Fruit fly (Drosophila melanogaster): ENCODE results near the gene milt.

Gene milt

DNA sequence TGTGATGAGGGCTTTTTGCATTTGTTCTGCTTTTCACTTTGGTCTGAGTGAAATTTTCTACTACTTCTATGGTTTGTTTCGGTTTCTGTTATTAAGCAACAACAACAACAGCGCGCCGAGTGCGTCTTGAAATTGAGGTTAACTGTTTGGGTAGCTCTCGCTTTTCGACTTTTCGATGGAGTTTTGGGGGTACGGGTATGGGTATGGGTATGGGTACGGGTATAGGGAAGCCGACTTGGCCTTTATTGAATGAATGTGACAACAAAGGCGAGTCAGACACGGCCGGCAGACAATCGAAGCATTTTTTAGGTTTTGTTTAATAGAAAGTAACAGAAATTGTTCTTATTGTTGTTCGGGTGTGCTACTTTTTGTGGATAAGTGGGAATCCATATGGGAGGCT is 30.1 kb upstream of the milt start (continued):
- TF ChIP-seq CG12659 (GFP tag; optimal IDR thresholded peaks at IDR 0.05) (no peak), tll (GFP tag; optimal IDR thresholded peaks at IDR 0.05) (no peak), CG4707 (GFP tag; optimal IDR thresholded peaks at IDR 0.05) (no peak), Dfd (GFP tag; optimal IDR thresholded peaks at IDR 0.05) (no peak), Hr78 (GFP tag; optimal IDR thresholded peaks at IDR 0.05) (no peak), Sox100B (GFP tag; optimal IDR thresholded peaks at IDR 0.05) (no peak), sens (GFP tag) (peak; percentile 44), fd64A (GFP tag; optimal IDR thresholded peaks at IDR 0.05) (no peak), run (tag; optimal IDR thresholded peaks at IDR 0.05) (no peak), hbn (GFP tag; IDR thresholded peaks at IDR 0.05; ENCODE audit: partially characterized antibody) (no peak), ERR (GFP tag; optimal IDR thresholded peaks at IDR 0.05) (no peak), Vsx1 (GFP tag; optimal IDR thresholded peaks at IDR 0.05) (no peak), CG3838 (GFP tag; optimal IDR thresholded peaks at IDR 0.05) (no peak), bigmax (GFP tag; optimal IDR thresholded peaks at IDR 0.05) (peak; percentile 31), CG8290 (GFP tag; optimal IDR thresholded peaks at IDR 0.05) (no peak), CG8290 (tag; optimal IDR thresholded peaks at IDR 0.05) (no peak), CG2199 (GFP tag; IDR thresholded peaks at IDR 0.05) (0 out of 3 replicates have a peak, but pooled peaks have one; percentile 80), Dp (GFP tag; optimal IDR thresholded peaks at IDR 0.05) (no peak), da (GFP tag; optimal IDR thresholded peaks at IDR 0.05) (no peak), ci (GFP tag; IDR thresholded peaks at IDR 0.05) (0 out of 3 replicates have a peak, but pooled peaks have one; percentile 22)

DNA sequence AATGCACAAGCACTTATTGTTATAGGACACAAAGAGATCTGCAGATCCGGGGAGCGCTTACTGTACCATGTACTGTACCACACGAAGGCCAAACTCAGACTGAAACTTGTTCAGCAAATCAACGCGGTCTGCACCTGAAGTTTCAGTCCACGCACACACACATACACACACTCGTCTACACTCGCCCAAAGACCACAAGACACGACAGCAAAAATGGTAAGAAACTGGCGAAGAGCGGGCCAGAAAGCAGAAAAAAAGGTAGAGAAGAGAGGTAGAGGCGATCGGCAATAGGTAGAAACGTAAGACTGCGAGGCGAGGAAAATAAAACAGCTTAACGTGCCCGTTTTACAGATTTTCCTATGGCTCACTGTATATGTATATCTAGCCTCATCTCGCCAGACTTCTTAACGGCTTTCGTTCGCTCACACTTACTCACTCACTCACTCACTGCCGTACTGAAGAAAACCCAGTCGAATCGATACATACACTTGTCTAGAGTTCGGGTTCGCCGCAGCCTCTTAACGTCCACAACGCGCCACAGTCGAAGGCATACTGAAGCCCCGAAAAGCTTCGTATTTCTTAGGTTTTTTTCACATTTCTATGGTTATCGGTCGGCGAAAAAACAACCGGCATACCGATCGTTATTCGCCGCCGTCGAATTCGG is 27.7 kb upstream of the milt start, which contains the start of gene uif:
Gene uif (minus strand): TSS at position 553 of the 664 bp plus-strand sequence.
- 0 out of 2 replicates have a peak, but pooled peaks have one; percentile 26 for TF ChIP-seq bbx (GFP tag; IDR thresholded peaks at IDR 0.05; ENCODE audit: partially characterized antibody)
- TF ChIP-seq HLHmδ (GFP tag; optimal IDR thresholded peaks at IDR 0.05): no peak
- peak; percentile 20; the same call in 1 of the 2 replicates for TF ChIP-seq Drgx (GFP tag; IDR thresholded peaks at IDR 0.05)
- no peak for TF ChIP-seq cato (GFP tag; optimal IDR thresholded peaks at IDR 0.05; ENCODE audit: borderline replicate concordance)
- peak; percentile 55; the same call in 1 of the 4 replicates for TF ChIP-seq chinmo (GFP tag; IDR thresholded peaks at IDR 0.05; ENCODE audit: partially characterized antibody)
- TF ChIP-seq CG12071 (GFP tag; optimal IDR thresholded peaks at IDR 0.05): no peak
- peak; percentile 43 for TF ChIP-seq nom (GFP tag; optimal IDR thresholded peaks at IDR 0.05)
- peak; percentile 60 for TF ChIP-seq Med (GFP tag)
- peak in 1 of 2 experiments; percentile 46 for TF ChIP-seq Trl (optimal IDR thresholded peaks at IDR 0.05)
- TF ChIP-seq Trl (GFP tag; optimal IDR thresholded peaks at IDR 0.05): no peak
- TF ChIP-seq zen2 (GFP tag; IDR thresholded peaks at IDR 0.05; ENCODE audit: partially characterized antibody): 0 out of 3 replicates have a peak, but pooled peaks have one; percentile 12
- no peak for TF ChIP-seq so (GFP tag; IDR thresholded peaks at IDR 0.05)
- TF ChIP-seq Dref (GFP tag; IDR thresholded peaks at IDR 0.05): no peak
- TF ChIP-seq vnd (GFP tag; IDR thresholded peaks at IDR 0.05; ENCODE audit: partially characterized antibody): no peak
- no peak for TF ChIP-seq row (GFP tag; IDR thresholded peaks at IDR 0.05)
- peak; percentile 38; the same call in 1 of the 2 replicates for TF ChIP-seq CG32767 (GFP tag; IDR thresholded peaks at IDR 0.05)
- no peak for TF ChIP-seq ham (GFP tag; IDR thresholded peaks at IDR 0.05)
- TF ChIP-seq CG8944 (GFP tag; optimal IDR thresholded peaks at IDR 0.05): no peak
- no peak for TF ChIP-seq CG3407 (GFP tag; optimal IDR thresholded peaks at IDR 0.05)
- peak; percentile 73 for TF ChIP-seq sd (tag; optimal IDR thresholded peaks at IDR 0.05)
- TF ChIP-seq CG11695 (GFP tag; IDR thresholded peaks at IDR 0.05): no peak
- TF ChIP-seq CG17568 (GFP tag; optimal IDR thresholded peaks at IDR 0.05): no peak
- TF ChIP-seq CG2199 (GFP tag; IDR thresholded peaks at IDR 0.05): 0 out of 3 replicates have a peak, but pooled peaks have one; percentile 6
- TF ChIP-seq sqz (GFP tag; optimal IDR thresholded peaks at IDR 0.05): peak; percentile 79
- peak; percentile 57 for TF ChIP-seq CG10543 (GFP tag; optimal IDR thresholded peaks at IDR 0.05)
- peak; percentile 49 for TF ChIP-seq Elba2 (GFP tag; optimal IDR thresholded peaks at IDR 0.05)
- TF ChIP-seq CG13287 (GFP tag; IDR thresholded peaks at IDR 0.05; ENCODE audit: partially characterized antibody): peak; percentile 17; the same call in 1 of the 2 replicates
- no peak for TF ChIP-seq da (GFP tag; optimal IDR thresholded peaks at IDR 0.05)
- 0 out of 4 replicates have a peak, but pooled peaks have one; percentile 29 for TF ChIP-seq Dll (GFP tag; IDR thresholded peaks at IDR 0.05; ENCODE audit: partially characterized antibody)
- no peak for TF ChIP-seq cad (GFP tag; optimal IDR thresholded peaks at IDR 0.05)
